Worm (Caenorhabditis elegans) whole organism, late embryonic: ENCODE data around the gene Y82E9BR.6.
"Not testable (repeated sequence)": the region's sequence is repeated elsewhere in the genome, so short reads cannot be mapped to it uniquely, and the experiment has no call there.

Experiments
- C38D4.7 ChIP-seq: fragments of 200-800 bp; sonication (Bioruptor generic); optimal IDR thresholded peaks from 2 replicates; lab custom pipeline; 2018; ENCODE audit warnings: mild to moderate bottlenecking, missing genetic modification characterization, moderate library complexity, missing compliant biosample characterization
- F13H6.1 ChIP-seq: sonication (generic microtip); optimal IDR thresholded peaks from 2 replicates; lab custom pipeline; 2016; ENCODE audit warnings: missing genetic modification characterization, missing compliant biosample characterization
- T23F11.4 ChIP-seq: fragments of 200-800 bp; sonication (Bioruptor generic); optimal IDR thresholded peaks from 2 replicates; lab custom pipeline; 2018; ENCODE audit warnings: mild to moderate bottlenecking, missing genetic modification characterization, missing compliant biosample characterization
- ama-1 ChIP-seq: fragments of 150-350 bp; optimal IDR thresholded peaks from 2 replicates; lab custom pipeline; 2014
- ceh-14 ChIP-seq: sonication (generic microtip); optimal IDR thresholded peaks from 2 replicates; lab custom pipeline; 2016; ENCODE audit warnings: missing genotype, missing genetic modification characterization, missing compliant biosample characterization
- ceh-18 ChIP-seq: sonication (generic microtip); optimal IDR thresholded peaks from 2 replicates; lab custom pipeline; 2016; ENCODE audit warnings: missing genetic modification characterization, missing compliant biosample characterization
- ceh-19 ChIP-seq: fragments of 200-800 bp; sonication (Bioruptor generic); optimal IDR thresholded peaks from 2 replicates; lab custom pipeline; 2018; ENCODE audit warnings: mild to moderate bottlenecking, missing genetic modification characterization, missing compliant biosample characterization
- ceh-2 ChIP-seq: sonication (generic microtip); optimal IDR thresholded peaks from 2 replicates; lab custom pipeline; 2016; ENCODE audit warnings: missing genotype, missing genetic modification characterization, missing compliant biosample characterization
- ceh-24 ChIP-seq: sonication (generic microtip); optimal IDR thresholded peaks from 2 replicates; lab custom pipeline; 2016; ENCODE audit warnings: mild to moderate bottlenecking, missing genetic modification characterization, missing compliant biosample characterization
- ceh-31 ChIP-seq: sonication (generic microtip); optimal IDR thresholded peaks from 2 replicates; lab custom pipeline; 2016; ENCODE audit warnings: missing genetic modification characterization, missing compliant biosample characterization
- ceh-34 ChIP-seq: sonication (generic microtip); optimal IDR thresholded peaks from 2 replicates; lab custom pipeline; 2016; ENCODE audit warnings: mild to moderate bottlenecking, missing genetic modification characterization, missing compliant biosample characterization
- ceh-45 ChIP-seq: fragments of 200-800 bp; sonication (Bioruptor generic); IDR thresholded peaks from 2 replicates; pipeline ENCODE4 v1.3.6; 2022; ENCODE audit warnings: missing genetic modification reagents, missing genetic modification characterization, missing compliant biosample characterization
- ceh-48 ChIP-seq: sonication (generic microtip); optimal IDR thresholded peaks from 2 replicates; lab custom pipeline; 2016; ENCODE audit warnings: missing genetic modification characterization, inconsistent platforms, missing compliant biosample characterization
- ceh-9 ChIP-seq: sonication (generic microtip); optimal IDR thresholded peaks from 2 replicates; lab custom pipeline; 2016; ENCODE audit warnings: mild to moderate bottlenecking, missing genetic modification characterization, inconsistent platforms, missing compliant biosample characterization
- che-1 ChIP-seq: sonication (generic microtip); optimal IDR thresholded peaks from 2 replicates; lab custom pipeline; 2016; ENCODE audit warnings: mild to moderate bottlenecking, missing genetic modification characterization, missing compliant biosample characterization
- dmd-4 ChIP-seq: sonication (generic microtip); optimal IDR thresholded peaks from 2 replicates; lab custom pipeline; 2016; ENCODE audit warnings: borderline replicate concordance, missing genetic modification characterization, missing compliant biosample characterization
- elt-4 ChIP-seq: sonication (generic microtip); optimal IDR thresholded peaks from 2 replicates; lab custom pipeline; 2016; ENCODE audit warnings: missing genetic modification characterization, missing compliant biosample characterization
- eyg-1 ChIP-seq: sonication (generic microtip); optimal IDR thresholded peaks from 2 replicates; lab custom pipeline; 2016; ENCODE audit warnings: missing genotype, missing genetic modification characterization, missing compliant biosample characterization
- fkh-10 ChIP-seq: fragments of 150-350 bp; optimal IDR thresholded peaks from 2 replicates; lab custom pipeline; 2014; ENCODE audit warnings: missing biosample characterization, missing genetic modification reagents, missing genetic modification characterization
- gmeb-2 ChIP-seq: sonication (generic microtip); optimal IDR thresholded peaks from 2 replicates; lab custom pipeline; 2016; ENCODE audit warnings: missing genetic modification characterization, inconsistent platforms, missing compliant biosample characterization
- hlh-30 ChIP-seq: sonication (generic microtip); optimal IDR thresholded peaks from 2 replicates; lab custom pipeline; 2017; ENCODE audit warnings: antibody characterized with exemption, missing genetic modification characterization, missing compliant biosample characterization; ENCODE audit not compliant: insufficient read depth
- hlh-8 ChIP-seq: sonication (generic microtip); optimal IDR thresholded peaks from 2 replicates; lab custom pipeline; 2016; ENCODE audit warnings: missing genotype, missing genetic modification characterization, missing compliant biosample characterization
- madf-2 ChIP-seq: sonication (generic microtip); optimal IDR thresholded peaks from 2 replicates; lab custom pipeline; 2017; ENCODE audit warnings: missing genetic modification characterization, missing compliant biosample characterization
- mec-3 ChIP-seq: sonication (generic microtip); optimal IDR thresholded peaks from 2 replicates; lab custom pipeline; 2016; ENCODE audit warnings: borderline replicate concordance, missing genetic modification characterization, missing compliant biosample characterization
- nfya-1 ChIP-seq: sonication (generic microtip); optimal IDR thresholded peaks from 2 replicates; lab custom pipeline; 2017; ENCODE audit warnings: missing genetic modification characterization, mild to moderate bottlenecking, missing compliant biosample characterization, antibody characterized with exemption, moderate library complexity
- nhr-11 ChIP-seq: fragments of 150-350 bp; optimal IDR thresholded peaks from 2 replicates; lab custom pipeline; 2014; ENCODE audit warnings: missing biosample characterization, missing genetic modification characterization
- nhr-232 ChIP-seq: sonication (generic microtip); optimal IDR thresholded peaks from 2 replicates; lab custom pipeline; 2016; ENCODE audit warnings: missing genetic modification characterization, missing compliant biosample characterization
- odd-2 ChIP-seq: sonication (generic microtip); optimal IDR thresholded peaks from 2 replicates; lab custom pipeline; 2017; ENCODE audit warnings: antibody characterized with exemption, mild to moderate bottlenecking, missing genetic modification characterization, missing compliant biosample characterization
- pag-3 ChIP-seq: sonication (generic microtip); optimal IDR thresholded peaks from 2 replicates; lab custom pipeline; 2016; ENCODE audit warnings: missing compliant biosample characterization, missing genetic modification characterization, borderline replicate concordance
- pax-1 ChIP-seq: fragments of 150-350 bp; optimal IDR thresholded peaks from 2 replicates; lab custom pipeline; 2014; ENCODE audit warnings: missing biosample characterization, missing genetic modification characterization
- pha-2 ChIP-seq: sonication (generic microtip); optimal IDR thresholded peaks from 2 replicates; lab custom pipeline; 2017; ENCODE audit warnings: mild to moderate bottlenecking, missing genetic modification characterization, missing compliant biosample characterization
- pha-4 ChIP-seq: fragments of 150-350 bp; optimal IDR thresholded peaks from 2 replicates; lab custom pipeline; 2018; ENCODE audit warnings: missing biosample characterization, missing genetic modification reagents, missing genetic modification characterization
- pros-1 ChIP-seq: fragments of 150-350 bp; optimal IDR thresholded peaks from 2 replicates; lab custom pipeline; 2014; ENCODE audit warnings: missing biosample characterization, missing genetic modification reagents, missing genetic modification characterization
- sox-2 ChIP-seq: fragments of 200-800 bp; sonication (Bioruptor generic); IDR thresholded peaks from 2 replicates; pipeline ENCODE4 v1.3.6; 2022; ENCODE audit warnings: missing genetic modification reagents, missing genetic modification characterization, missing compliant biosample characterization
- syd-9 ChIP-seq: sonication (generic microtip); optimal IDR thresholded peaks from 2 replicates; lab custom pipeline; 2016; ENCODE audit warnings: mild to moderate bottlenecking, missing genetic modification characterization, moderate library complexity, missing compliant biosample characterization
- tbx-7 ChIP-seq: sonication (generic microtip); optimal IDR thresholded peaks from 2 replicates; lab custom pipeline; 2016; ENCODE audit warnings: missing genotype, missing genetic modification characterization, missing compliant biosample characterization
- unc-42 ChIP-seq: sonication (generic microtip); optimal IDR thresholded peaks from 2 replicates; lab custom pipeline; 2016; ENCODE audit warnings: missing genotype, missing genetic modification characterization, missing compliant biosample characterization
- unc-86 ChIP-seq: sonication (generic microtip); optimal IDR thresholded peaks from 2 replicates; lab custom pipeline; 2016; ENCODE audit warnings: missing genetic modification characterization, missing compliant biosample characterization
- zip-5 ChIP-seq: sonication (generic microtip); optimal IDR thresholded peaks from 2 replicates; lab custom pipeline; 2016; ENCODE audit warnings: missing genetic modification characterization, missing compliant biosample characterization

Y82E9BR.6 gene

DNA sequence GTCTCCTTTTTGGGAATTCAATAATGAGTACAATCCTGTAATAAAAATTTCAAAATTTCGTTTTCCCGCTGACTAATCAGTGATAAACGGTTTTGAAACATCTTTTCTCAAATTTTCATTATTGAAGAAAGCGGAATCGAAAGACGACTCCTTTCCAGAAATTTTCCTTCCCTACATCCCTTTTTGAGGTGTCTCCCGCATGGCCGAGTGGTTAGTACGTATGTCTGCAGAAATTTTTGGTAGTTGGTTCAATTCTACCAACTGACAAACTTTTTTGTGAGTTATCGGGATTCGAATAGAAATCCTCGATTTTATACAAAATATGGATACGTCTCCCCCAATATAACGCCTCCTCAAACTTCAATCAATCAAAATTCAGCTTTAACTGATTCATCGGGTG, 26.5 kb upstream of the Y82E9BR.6 start:
- TF ChIP-seq mec-3 (tag; lab: Kevin White, UChicago) (no peak), nhr-232 (no peak), sox-2 (GFP tag; lab: Robert Waterston, UW) (no peak), hlh-8 (tag; lab: Kevin White, UChicago) (no peak), ceh-2 (tag; lab: Kevin White, UChicago) (no peak), che-1 (tag; lab: Kevin White, UChicago) (no peak), gmeb-2 (tag; lab: Kevin White, UChicago) (no peak), ceh-24 (no peak), odd-2 (tag; lab: Kevin White, UChicago) (no peak), unc-86 (tag; lab: Kevin White, UChicago) (no peak), ceh-14 (tag; lab: Kevin White, UChicago) (no peak), nhr-11 (tag; lab: Kevin White, UChicago) (no peak), ceh-48 (tag; lab: Kevin White, UChicago) (no peak), pha-4 (tag; lab: Kevin White, UChicago) (no peak), pag-3 (tag; lab: Kevin White, UChicago) (no peak), pax-1 (tag; lab: Kevin White, UChicago) (no peak), hlh-30 (no peak), ceh-9 (no peak)

ce11 chrIII:1355320-1355719, 25.7 kb upstream of the Y82E9BR.6 start, which contains the start of gene Y82E9BL.1:
Gene Y82E9BL.1, minus strand, starts transcription at chrIII:1355420.
- TF ChIP-seq dmd-4 (tag; lab: Kevin White, UChicago) (no peak), unc-42 (no peak), elt-4 (tag; lab: Kevin White, UChicago) (no peak), ceh-18 (tag; lab: Kevin White, UChicago) (no peak), madf-2 (tag; lab: Kevin White, UChicago) (no peak), ceh-34 (no peak), eyg-1 (tag; lab: Kevin White, UChicago) (no peak), fkh-10 (no peak), F13H6.1 (tag; lab: Kevin White, UChicago) (no peak), ceh-31 (no peak), pros-1 (tag; lab: Kevin White, UChicago) (no peak), gmeb-2 (tag; lab: Kevin White, UChicago) (no peak), pha-2 (tag; lab: Kevin White, UChicago) (no peak), ama-1 (lab: Kevin White, UChicago) (no peak), ceh-14 (tag; lab: Kevin White, UChicago) (no peak), nhr-232 (no peak), tbx-7 (tag; lab: Kevin White, UChicago) (no peak), T23F11.4 (GFP tag; lab: Kevin White, UChicago) (no peak), ceh-19 (GFP tag; lab: Kevin White, UChicago) (no peak), C38D4.7 (GFP tag; lab: Kevin White, UChicago) (no peak)

- not testable (repeated sequence) for TF ChIP-seq fkh-10; pag-3 (tag; lab: Kevin White, UChicago); syd-9 (tag; lab: Kevin White, UChicago)
Measured at ce11 chrIII:1357973-1358372, 23.1 kb upstream of the Y82E9BR.6 start, which contains the start of gene Y82E9BR.8. Gene Y82E9BR.8, minus strand, starts transcription at chrIII:1358073.

ce11 chrIII:1359669-1360068, 21.4 kb upstream of the Y82E9BR.6 start, which contains the start of gene Y82E9BR.9:
Gene Y82E9BR.9, minus strand, starts transcription at chrIII:1359769.
- TF ChIP-seq nhr-11 (tag; lab: Kevin White, UChicago): no peak
- TF ChIP-seq sox-2 (GFP tag; lab: Robert Waterston, UW): no peak
- TF ChIP-seq nfya-1 (tag; lab: Kevin White, UChicago): no peak
- no peak for TF ChIP-seq zip-5 (tag; lab: Kevin White, UChicago)
- no peak for TF ChIP-seq ceh-45 (GFP tag; lab: Robert Waterston, UW)
- no peak for TF ChIP-seq unc-86 (tag; lab: Kevin White, UChicago)
- TF ChIP-seq, all 69 proteins: peak for 0
